Fruit fly (Drosophila melanogaster): ENCODE data around the gene CG13698.
A peak's percentile ranks its signal among the peaks of the same experiment; 100 is the strongest.

CG13698 gene

DNA sequence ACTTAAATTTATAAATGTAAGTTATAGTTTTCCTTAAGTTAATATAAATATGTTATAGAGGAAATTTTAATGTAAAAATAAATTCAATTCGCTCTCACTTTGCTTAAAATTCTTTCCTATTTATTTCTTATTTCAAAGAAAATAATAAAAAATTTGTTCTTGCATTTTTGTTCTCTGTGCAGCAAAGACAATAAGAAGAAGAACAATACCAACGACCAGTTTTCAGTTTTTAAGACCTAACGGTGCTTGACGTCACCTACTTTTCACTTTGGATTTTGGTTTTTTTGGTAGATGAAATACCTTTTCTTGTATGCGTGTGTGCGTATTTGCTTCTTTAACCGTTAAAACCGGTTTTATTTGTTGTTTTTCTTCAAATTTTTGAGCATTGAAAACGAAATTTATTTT, 3.8 kb downstream of the CG13698 start (continued):
- peak; percentile 49 for TF ChIP-seq CG10267 (tag; optimal IDR thresholded peaks at IDR 0.05)
- no peak for TF ChIP-seq Xbp1 (GFP tag; optimal IDR thresholded peaks at IDR 0.05)
- no peak for TF ChIP-seq CG3847 (GFP tag; IDR thresholded peaks at IDR 0.05)
- TF ChIP-seq Lhr (GFP tag; optimal IDR thresholded peaks at IDR 0.05), result no peak
- TF ChIP-seq CoRest (tag; optimal IDR thresholded peaks at IDR 0.05), result peak; percentile 59
- peak in 1 of 2 experiments; percentile 26 for TF ChIP-seq Hr78 (GFP tag; optimal IDR thresholded peaks at IDR 0.05)

DNA sequence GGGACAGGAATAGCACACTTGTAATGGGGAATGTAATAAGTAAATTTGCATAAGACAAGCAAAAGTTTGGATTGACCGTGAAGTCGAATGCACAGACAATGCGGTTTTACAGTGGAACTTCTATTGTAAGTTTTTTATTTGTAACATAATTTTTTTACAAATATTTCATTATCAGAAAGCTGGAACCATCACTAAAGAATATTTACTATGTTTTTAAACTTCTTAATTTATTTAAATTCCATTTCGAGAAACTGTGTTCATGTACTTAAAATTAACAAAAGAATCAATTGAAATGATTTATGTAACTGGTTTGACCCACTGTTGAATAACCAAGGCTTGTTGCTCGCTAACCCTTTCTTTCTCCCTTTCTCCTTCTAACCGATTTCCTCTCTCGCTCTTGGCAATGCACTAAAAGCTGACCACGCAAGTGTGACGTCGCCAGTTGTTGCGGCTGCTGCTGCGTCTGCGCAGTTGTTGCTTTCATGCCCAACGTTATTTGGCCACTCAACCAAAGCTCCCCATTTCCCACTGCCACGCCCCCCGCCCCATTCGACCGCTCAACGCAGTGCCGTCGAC, 4.4 kb downstream of the CG13698 start:
- TF ChIP-seq sens (GFP tag) (peak; percentile 86), danr (GFP tag; IDR thresholded peaks at IDR 0.05) (no peak), Mes4 (GFP tag; optimal IDR thresholded peaks at IDR 0.05) (no peak), nerfin-2 (GFP tag; IDR thresholded peaks at IDR 0.05; ENCODE audit: partially characterized antibody) (no peak), Lim3 (GFP tag; IDR thresholded peaks at IDR 0.05) (no peak), pita (GFP tag; optimal IDR thresholded peaks at IDR 0.05) (no peak), HLHmδ (GFP tag; optimal IDR thresholded peaks at IDR 0.05) (peak; percentile 17), da (GFP tag; optimal IDR thresholded peaks at IDR 0.05) (no peak), dysf (GFP tag; IDR thresholded peaks at IDR 0.05) (no peak), tup (GFP tag; optimal IDR thresholded peaks at IDR 0.05) (no peak), Neu2 (GFP tag; optimal IDR thresholded peaks at IDR 0.05; ENCODE audit: borderline replicate concordance) (no peak), CG3281 (GFP tag; optimal IDR thresholded peaks at IDR 0.05) (no peak), her (GFP tag; optimal IDR thresholded peaks at IDR 0.05) (no peak), CG18262 (tag; optimal IDR thresholded peaks at IDR 0.05) (no peak), Xrp1 (GFP tag; IDR thresholded peaks at IDR 0.05) (peak; percentile 30; the same call in 1 of the 2 replicates), E2f1 (GFP tag; IDR thresholded peaks at IDR 0.05) (no peak), CG14050 (GFP tag; IDR thresholded peaks at IDR 0.05) (no peak), pros (GFP tag; optimal IDR thresholded peaks at IDR 0.05) (peak; percentile 13), peb (GFP tag; IDR thresholded peaks at IDR 0.05) (no peak), Scr (GFP tag; IDR thresholded peaks at IDR 0.05; ENCODE audit: partially characterized antibody) (no peak), CG9797 (GFP tag; optimal IDR thresholded peaks at IDR 0.05) (no peak), CG1603 (tag; optimal IDR thresholded peaks at IDR 0.05) (peak; percentile 0), Dfd (GFP tag; optimal IDR thresholded peaks at IDR 0.05) (no peak), CG4282 (GFP tag; optimal IDR thresholded peaks at IDR 0.05) (no peak), NK7.1 (GFP tag; optimal IDR thresholded peaks at IDR 0.05) (no peak), Pdp1 (GFP tag; optimal IDR thresholded peaks at IDR 0.05) (peak in 1 of 2 experiments; percentile 68), D19A (tag; optimal IDR thresholded peaks at IDR 0.05) (no peak), row (GFP tag; IDR thresholded peaks at IDR 0.05) (0 out of 3 replicates have a peak, but pooled peaks have one; percentile 10), HHEX (GFP tag; optimal IDR thresholded peaks at IDR 0.05) (no peak), CG15601 (tag; optimal IDR thresholded peaks at IDR 0.05) (no peak), B-H2 (GFP tag; optimal IDR thresholded peaks at IDR 0.05) (no peak), CG11504 (tag; optimal IDR thresholded peaks at IDR 0.05) (peak; percentile 40), maf-S (GFP tag; optimal IDR thresholded peaks at IDR 0.05) (no peak), CG13894 (tag; optimal IDR thresholded peaks at IDR 0.05) (no peak), lmd (GFP tag; IDR thresholded peaks at IDR 0.05) (no peak), CG11696 (GFP tag; IDR thresholded peaks at IDR 0.05) (0 out of 2 replicates have a peak, but pooled peaks have one; percentile 12), Six4 (GFP tag; optimal IDR thresholded peaks at IDR 0.05) (no peak), Dll (GFP tag; IDR thresholded peaks at IDR 0.05; ENCODE audit: partially characterized antibody) (no peak), CG9727 (GFP tag; optimal IDR thresholded peaks at IDR 0.05) (no peak), CG12744 (GFP tag; optimal IDR thresholded peaks at IDR 0.05) (no peak), dan (GFP tag; IDR thresholded peaks at IDR 0.05) (no peak), gem (tag; optimal IDR thresholded peaks at IDR 0.05) (peak; percentile 45), caup (GFP tag; optimal IDR thresholded peaks at IDR 0.05; ENCODE audit: severe bottlenecking) (no peak)
